Fruit fly (Drosophila melanogaster) whole organism, embryonic: ENCODE results near the gene Pax.
A peak's percentile ranks its signal among the peaks of the same experiment; 100 is the strongest.

ENCODE experiments used
- Ada2b ChIP-seq: fragments of 200-800 bp; sonication (Bioruptor generic); IDR thresholded peaks from 2 replicates; pipeline ENCODE4 v1.3.6; 2022; ENCODE audit warnings: missing biosample characterization, missing genetic modification characterization
- Adf1 ChIP-seq: fragments of 200-800 bp; sonication (Bioruptor generic); IDR thresholded peaks from 2 replicates; pipeline ENCODE4 v1.3.6; 2022; ENCODE audit warnings: missing biosample characterization, missing genetic modification characterization
- B-H2 ChIP-seq: fragments of 200-800 bp; sonication (Bioruptor generic); optimal IDR thresholded peaks from 2 replicates; lab custom pipeline; 2018; ENCODE audit warnings: missing biosample characterization, mild to moderate bottlenecking, missing genetic modification characterization
- Bteb2 ChIP-seq: fragments of 200-800 bp; sonication (Bioruptor generic); optimal IDR thresholded peaks from 2 replicates; lab custom pipeline; 2016; ENCODE audit warnings: missing biosample characterization, missing genetic modification characterization
- CG10267 ChIP-seq: fragments of 200-800 bp; sonication (Bioruptor generic); optimal IDR thresholded peaks from 2 replicates; lab custom pipeline; 2018; ENCODE audit warnings: missing biosample characterization, mild to moderate bottlenecking, missing genetic modification characterization, moderate library complexity
- CG10979 ChIP-seq: fragments of 200-800 bp; sonication (Bioruptor generic); optimal IDR thresholded peaks from 2 replicates; lab custom pipeline; 2018; ENCODE audit warnings: missing biosample characterization, mild to moderate bottlenecking, missing genetic modification characterization, moderate library complexity
- CG12391 ChIP-seq: fragments of 200-800 bp; sonication (Bioruptor generic); optimal IDR thresholded peaks from 3 replicates; lab custom pipeline; 2018; ENCODE audit warnings: missing biosample characterization, mild to moderate bottlenecking, missing genetic modification characterization, moderate library complexity
- CG14710 ChIP-seq: fragments of 200-800 bp; sonication (Bioruptor generic); optimal IDR thresholded peaks from 3 replicates; lab custom pipeline; 2019; ENCODE audit warnings: missing biosample characterization, mild to moderate bottlenecking, missing genetic modification characterization, moderate library complexity
- CG16813 ChIP-seq: fragments of 200-800 bp; sonication (Bioruptor generic); IDR thresholded peaks from 3 replicates; pipeline ENCODE4 v1.3.6; 2022; ENCODE audit warnings: missing biosample characterization, missing genetic modification characterization; ENCODE audit not compliant: partially characterized antibody
- CG17568 ChIP-seq: fragments of 200-800 bp; sonication (Bioruptor generic); optimal IDR thresholded peaks from 2 replicates; lab custom pipeline; 2018; ENCODE audit warnings: missing biosample characterization, mild to moderate bottlenecking, missing genetic modification characterization, moderate library complexity
- CG17612 ChIP-seq: fragments of 200-800 bp; sonication (Bioruptor generic); IDR thresholded peaks from 2 replicates; pipeline ENCODE4 v1.3.6; 2022; ENCODE audit warnings: missing biosample characterization, missing genetic modification characterization
- CG18011 ChIP-seq: fragments of 200-800 bp; sonication (Bioruptor generic); optimal IDR thresholded peaks from 2 replicates; lab custom pipeline; 2017; ENCODE audit warnings: missing biosample characterization, missing genetic modification characterization, mild to moderate bottlenecking, moderate library complexity, missing genotype
- CG18764 ChIP-seq: fragments of 200-800 bp; sonication (Bioruptor generic); optimal IDR thresholded peaks from 3 replicates; lab custom pipeline; 2016; ENCODE audit warnings: missing biosample characterization, missing genetic modification characterization
- CG31388 ChIP-seq: fragments of 200-800 bp; sonication (Bioruptor generic); optimal IDR thresholded peaks from 2 replicates; lab custom pipeline; 2016; ENCODE audit warnings: missing biosample characterization, missing genetic modification characterization
- CG6791 ChIP-seq: fragments of 200-800 bp; sonication (Bioruptor generic); IDR thresholded peaks from 3 replicates; pipeline ENCODE4 v1.3.6; 2022; ENCODE audit warnings: missing biosample characterization, missing genetic modification characterization; ENCODE audit not compliant: partially characterized antibody
- CG7745 ChIP-seq: fragments of 200-800 bp; sonication (Bioruptor generic); optimal IDR thresholded peaks from 2 replicates; lab custom pipeline; 2018; ENCODE audit warnings: missing biosample characterization, mild to moderate bottlenecking, missing genetic modification characterization, moderate library complexity
- CG7786 ChIP-seq: fragments of 200-800 bp; sonication (Bioruptor generic); optimal IDR thresholded peaks from 2 replicates; lab custom pipeline; 2016; ENCODE audit warnings: missing biosample characterization, missing genetic modification characterization
- CG8281 ChIP-seq: fragments of 200-800 bp; sonication (Bioruptor generic); optimal IDR thresholded peaks from 2 replicates; lab custom pipeline; 2018; ENCODE audit warnings: missing biosample characterization, mild to moderate bottlenecking, missing genetic modification characterization, moderate library complexity
- CG8359 ChIP-seq: fragments of 200-800 bp; sonication (Bioruptor generic); optimal IDR thresholded peaks from 2 replicates; lab custom pipeline; 2017; ENCODE audit warnings: missing biosample characterization, mild to moderate bottlenecking, missing genetic modification characterization, borderline replicate concordance
- CTCF ChIP-seq: fragments of 200-800 bp; sonication (Bioruptor generic); optimal IDR thresholded peaks from 2 replicates; lab custom pipeline; 2017; ENCODE audit warnings: missing biosample characterization, mild to moderate bottlenecking, missing genetic modification characterization, moderate library complexity
- Dp ChIP-seq: fragments of 200-800 bp; sonication (Bioruptor generic); optimal IDR thresholded peaks from 2 replicates; lab custom pipeline; 2018; ENCODE audit warnings: missing biosample characterization, mild to moderate bottlenecking, missing genetic modification characterization, moderate library complexity
- Fer3 ChIP-seq: fragments of 200-800 bp; sonication (Bioruptor generic); optimal IDR thresholded peaks from 2 replicates; lab custom pipeline; 2018; ENCODE audit warnings: missing biosample characterization, mild to moderate bottlenecking, missing genetic modification characterization, moderate library complexity
- HLH3B ChIP-seq: fragments of 200-800 bp; sonication (Bioruptor generic); IDR thresholded peaks from 2 replicates; pipeline ENCODE4 v1.3.6; 2022; ENCODE audit warnings: missing biosample characterization, missing genetic modification characterization
- Hey ChIP-seq: fragments of 200-800 bp; sonication (Bioruptor generic); optimal IDR thresholded peaks from 3 replicates; lab custom pipeline; 2018; ENCODE audit warnings: missing biosample characterization, mild to moderate bottlenecking, missing genetic modification characterization
- MTF-1 ChIP-seq: fragments of 200-800 bp; sonication (Bioruptor generic); optimal IDR thresholded peaks from 2 replicates; lab custom pipeline; 2018; ENCODE audit warnings: missing biosample characterization, mild to moderate bottlenecking, missing genetic modification characterization, borderline replicate concordance
- Pdp1 ChIP-seq, 2 experiments: fragments of 200-800 bp; sonication (Bioruptor generic); optimal IDR thresholded peaks; 3 replicates each; lab custom pipeline; 2016; ENCODE audit warnings: missing biosample characterization in 2 of 2, missing genetic modification characterization in 2 of 2, mild to moderate bottlenecking in 1 of 2, moderate library complexity in 1 of 2
- Sry-β ChIP-seq: fragments of 200-800 bp; sonication (Bioruptor generic); optimal IDR thresholded peaks from 2 replicates; lab custom pipeline; 2018; ENCODE audit warnings: missing biosample characterization, mild to moderate bottlenecking, missing genetic modification characterization, moderate library complexity
- Sry-δ ChIP-seq: fragments of 200-800 bp; sonication (Bioruptor generic); optimal IDR thresholded peaks from 2 replicates; lab custom pipeline; 2016; ENCODE audit warnings: missing biosample characterization, missing genetic modification characterization
- ac ChIP-seq: fragments of 200-800 bp; sonication (Bioruptor generic); optimal IDR thresholded peaks from 3 replicates; lab custom pipeline; 2017; ENCODE audit warnings: missing biosample characterization, mild to moderate bottlenecking, missing genetic modification characterization
- aop ChIP-seq: fragments of 200-800 bp; sonication (Bioruptor generic); IDR thresholded peaks from 2 replicates; pipeline ENCODE4 v1.3.6; 2022; ENCODE audit warnings: missing biosample characterization, missing genetic modification characterization
- bbx ChIP-seq: fragments of 200-800 bp; sonication (Bioruptor generic); IDR thresholded peaks from 2 replicates; pipeline ENCODE4 v1.3.6; 2022; ENCODE audit warnings: missing biosample characterization, missing genetic modification characterization; ENCODE audit not compliant: partially characterized antibody
- bowl ChIP-seq: fragments of 200-800 bp; sonication (Bioruptor generic); IDR thresholded peaks from 2 replicates; pipeline ENCODE4 v1.3.6; 2022; ENCODE audit warnings: missing biosample characterization, missing genetic modification characterization
- btn ChIP-seq: fragments of 200-800 bp; sonication (Bioruptor generic); optimal IDR thresholded peaks from 2 replicates; lab custom pipeline; 2016; ENCODE audit warnings: missing biosample characterization, missing genetic modification characterization
- cad ChIP-seq: fragments of >200 bp; optimal IDR thresholded peaks from 2 replicates; lab custom pipeline; 2017; ENCODE audit warnings: missing biosample characterization, missing genetic modification characterization
- corto ChIP-seq: fragments of 200-800 bp; sonication (Bioruptor generic); optimal IDR thresholded peaks from 2 replicates; lab custom pipeline; 2016; ENCODE audit warnings: missing biosample characterization, mild to moderate bottlenecking, missing genetic modification characterization, moderate library complexity
- crc ChIP-seq: fragments of 200-800 bp; sonication (Bioruptor generic); optimal IDR thresholded peaks from 2 replicates; lab custom pipeline; 2016; ENCODE audit warnings: missing biosample characterization, missing genetic modification characterization
- fd64A ChIP-seq: fragments of 200-800 bp; sonication (Bioruptor generic); optimal IDR thresholded peaks from 3 replicates; lab custom pipeline; 2018; ENCODE audit warnings: missing biosample characterization, mild to moderate bottlenecking, missing genetic modification characterization
- gsb-n ChIP-seq: fragments of 200-800 bp; sonication (Bioruptor generic); optimal IDR thresholded peaks from 3 replicates; lab custom pipeline; 2018; ENCODE audit warnings: missing biosample characterization, mild to moderate bottlenecking, missing genetic modification characterization
- ham ChIP-seq: fragments of 200-800 bp; sonication (Bioruptor generic); IDR thresholded peaks from 2 replicates; pipeline ENCODE4 v1.3.6; 2022; ENCODE audit warnings: missing biosample characterization, missing genetic modification characterization
- kni ChIP-seq: fragments of 200-800 bp; sonication (Bioruptor generic); optimal IDR thresholded peaks from 3 replicates; lab custom pipeline; 2017; ENCODE audit warnings: mild to moderate bottlenecking, missing biosample characterization, missing genetic modification reagents, missing genetic modification characterization
- nmo ChIP-seq: fragments of 200-800 bp; sonication (Bioruptor generic); optimal IDR thresholded peaks from 2 replicates; lab custom pipeline; 2018; ENCODE audit warnings: missing biosample characterization, mild to moderate bottlenecking, missing genetic modification characterization, moderate library complexity
- nom ChIP-seq: fragments of 200-800 bp; sonication (Bioruptor generic); optimal IDR thresholded peaks from 2 replicates; lab custom pipeline; 2017; ENCODE audit warnings: missing biosample characterization, missing genetic modification characterization, mild to moderate bottlenecking, moderate library complexity, missing genetic modification reagents
- pb ChIP-seq: fragments of 200-800 bp; sonication (Bioruptor generic); optimal IDR thresholded peaks from 3 replicates; lab custom pipeline; 2016; ENCODE audit warnings: missing biosample characterization, missing genetic modification characterization
- pfk ChIP-seq: fragments of 200-800 bp; sonication (Bioruptor generic); optimal IDR thresholded peaks from 2 replicates; lab custom pipeline; 2018; ENCODE audit warnings: missing biosample characterization, mild to moderate bottlenecking, missing genetic modification characterization, moderate library complexity
- shn ChIP-seq: fragments of 200-800 bp; sonication (Bioruptor generic); optimal IDR thresholded peaks from 3 replicates; lab custom pipeline; 2016; ENCODE audit warnings: missing biosample characterization, missing genetic modification characterization
- sug ChIP-seq: fragments of 200-800 bp; optimal IDR thresholded peaks from 2 replicates; lab custom pipeline; 2019; ENCODE audit warnings: missing biosample characterization, mild to moderate bottlenecking, missing genetic modification characterization, moderate library complexity
- trh ChIP-seq: fragments of 200-800 bp; sonication (Bioruptor generic); optimal IDR thresholded peaks from 2 replicates; lab custom pipeline; 2016; ENCODE audit warnings: missing biosample characterization, missing genetic modification characterization
- wek ChIP-seq: fragments of 200-800 bp; sonication (Bioruptor generic); optimal IDR thresholded peaks from 3 replicates; lab custom pipeline; 2018; ENCODE audit warnings: missing biosample characterization, mild to moderate bottlenecking, missing genetic modification characterization, moderate library complexity

Gene Pax

dm6 chr2L:19377129-19378083 lies 49.0 kb downstream of the Pax start (continued):
- TF ChIP-seq Adf1 (no peak), pb (GFP tag; lab: Kevin White, UChicago) (no peak), Sry-β (GFP tag; lab: Kevin White, UChicago) (no peak), CG8359 (GFP tag; lab: Kevin White, UChicago) (peak; percentile 14), Sry-δ (GFP tag; lab: Kevin White, UChicago) (no peak), CG7745 (tag; lab: Kevin White, UChicago) (no peak), CG17612 (GFP tag; lab: Robert Waterston, UW) (no peak), btn (peak; percentile 29), Hey (tag; lab: Kevin White, UChicago) (no peak), wek (no peak), shn (no peak), CG16813 (GFP tag; lab: Robert Waterston, UW) (no peak), MTF-1 (no peak), Fer3 (tag; lab: Kevin White, UChicago) (peak; percentile 23), CG7786 (no peak), sug (tag; lab: Kevin White, UChicago) (no peak), CG10267 (tag; lab: Kevin White, UChicago) (peak; percentile 57), B-H2 (GFP tag; lab: Kevin White, UChicago) (no peak), kni (GFP tag; lab: Kevin White, UChicago) (no peak), CTCF (GFP tag; lab: Kevin White, UChicago) (no peak), trh (no peak), corto (GFP tag; lab: Kevin White, UChicago) (no peak), gsb-n (tag; lab: Kevin White, UChicago) (peak; percentile 55), pfk (GFP tag; lab: Kevin White, UChicago) (no peak), Ada2b (GFP tag; lab: Robert Waterston, UW) (0 out of 2 replicates have a peak, but pooled peaks have one; percentile 22), bbx (GFP tag; lab: Robert Waterston, UW) (no peak), CG17568 (GFP tag; lab: Kevin White, UChicago) (no peak), Bteb2 (peak; percentile 6), CG10979 (tag; lab: Kevin White, UChicago) (peak; percentile 74), HLH3B (GFP tag; lab: Robert Waterston, UW) (peak; percentile 22; the same call in 1 of the 2 replicates), nom (GFP tag; lab: Kevin White, UChicago) (no peak), cad (no peak), crc (GFP tag; lab: Kevin White, UChicago) (no peak), Pdp1 (GFP tag; optimal IDR thresholded peaks at IDR 0.05; lab: Kevin White, UChicago) (peak; percentile 16 to 27), CG18011 (no peak), CG6791 (GFP tag; lab: Robert Waterston, UW) (no peak), bowl (GFP tag; lab: Robert Waterston, UW) (no peak), nmo (GFP tag; lab: Kevin White, UChicago) (peak; percentile 58), CG31388 (no peak), aop (GFP tag; lab: Robert Waterston, UW) (no peak), fd64A (GFP tag; lab: Kevin White, UChicago) (no peak), ac (no peak), CG8281 (tag; lab: Kevin White, UChicago) (no peak), ham (GFP tag; lab: Robert Waterston, UW) (no peak), Dp (GFP tag; lab: Kevin White, UChicago) (no peak), CG18764 (peak; percentile 22), CG12391 (tag; lab: Kevin White, UChicago) (peak; percentile 66), CG14710 (peak; percentile 65)
